Fruit fly (Drosophila melanogaster): ENCODE data around the gene CG7968.

The CG7968 gene

dm6 chr2L:13835002-13835910 lies 13.9 kb upstream of the CG7968 start, which contains the start of the genes mRpS23 and CenG1A (continued):
- TF ChIP-seq Lhr (GFP tag; optimal IDR thresholded peaks at IDR 0.05): peak; percentile 99
- peak; percentile 94 for TF ChIP-seq Kr (GFP tag; optimal IDR thresholded peaks at IDR 0.05)
- TF ChIP-seq CG3838 (GFP tag; optimal IDR thresholded peaks at IDR 0.05): peak; percentile 99
- peak; percentile 99 for TF ChIP-seq CG1603 (tag; optimal IDR thresholded peaks at IDR 0.05)
- TF ChIP-seq H2.0 (GFP tag; IDR thresholded peaks at IDR 0.05): peak; percentile 100
- peak; percentile 99 for TF ChIP-seq kah (GFP tag; optimal IDR thresholded peaks at IDR 0.05)
- TF ChIP-seq abd-A (tag; optimal IDR thresholded peaks at IDR 0.05): no peak
- TF ChIP-seq CG32767 (GFP tag; IDR thresholded peaks at IDR 0.05): peak; percentile 100
- 0 out of 2 replicates have a peak, but pooled peaks have one; percentile 33 for TF ChIP-seq ato (GFP tag; IDR thresholded peaks at IDR 0.05; ENCODE audit: partially characterized antibody)
- TF ChIP-seq eyg (GFP tag; optimal IDR thresholded peaks at IDR 0.05): peak; percentile 99
- peak; percentile 100 for TF ChIP-seq dati (GFP tag; IDR thresholded peaks at IDR 0.05)
- peak; percentile 83 for TF ChIP-seq hb (GFP tag; IDR thresholded peaks at IDR 0.05; ENCODE audit: partially characterized antibody)
- peak; percentile 98 for TF ChIP-seq D19B (GFP tag; optimal IDR thresholded peaks at IDR 0.05)
- peak; percentile 100 for TF ChIP-seq Drgx (GFP tag; IDR thresholded peaks at IDR 0.05)
- peak; percentile 99 for TF ChIP-seq NK7.1 (GFP tag; optimal IDR thresholded peaks at IDR 0.05)
- TF ChIP-seq amos (GFP tag; IDR thresholded peaks at IDR 0.05; ENCODE audit: partially characterized antibody): peak; percentile 64; the same call in 1 of the 2 replicates
- TF ChIP-seq CG18011 (GFP tag; optimal IDR thresholded peaks at IDR 0.05): peak; percentile 94
- TF ChIP-seq Chrac-16 (GFP tag; optimal IDR thresholded peaks at IDR 0.05): peak; percentile 100
- peak; percentile 99 for TF ChIP-seq cwo (GFP tag; optimal IDR thresholded peaks at IDR 0.05)
- peak; percentile 99 to 100 for TF ChIP-seq Pdp1 (GFP tag; optimal IDR thresholded peaks at IDR 0.05)
- TF ChIP-seq CG8281 (tag; optimal IDR thresholded peaks at IDR 0.05): peak; percentile 96
- peak; percentile 100 for TF ChIP-seq lab (GFP tag; optimal IDR thresholded peaks at IDR 0.05)
- TF ChIP-seq HLH3B (GFP tag; IDR thresholded peaks at IDR 0.05): peak; percentile 100
- TF ChIP-seq exex (tag; optimal IDR thresholded peaks at IDR 0.05): peak; percentile 98
- TF ChIP-seq pfk (GFP tag; optimal IDR thresholded peaks at IDR 0.05): peak; percentile 81
- peak; percentile 85 for TF ChIP-seq HLH4C (GFP tag; IDR thresholded peaks at IDR 0.05; ENCODE audit: partially characterized antibody)
- peak; percentile 99 for TF ChIP-seq tup (GFP tag; optimal IDR thresholded peaks at IDR 0.05)
- peak; percentile 97 for TF ChIP-seq ssp (GFP tag; IDR thresholded peaks at IDR 0.05)
- TF ChIP-seq knrl (GFP tag; IDR thresholded peaks at IDR 0.05; ENCODE audit: partially characterized antibody): peak; percentile 87
- TF ChIP-seq Elba2 (GFP tag; optimal IDR thresholded peaks at IDR 0.05): peak; percentile 99
- TF ChIP-seq CG10543 (GFP tag; optimal IDR thresholded peaks at IDR 0.05): peak; percentile 99
- TF ChIP-seq CG14710 (tag; optimal IDR thresholded peaks at IDR 0.05): peak; percentile 98
- peak; percentile 100 for TF ChIP-seq Mrtf (GFP tag; IDR thresholded peaks at IDR 0.05)
- peak; percentile 96 for TF ChIP-seq CG3163 (GFP tag; optimal IDR thresholded peaks at IDR 0.05)
- peak; percentile 99 for TF ChIP-seq CG4820 (GFP tag; optimal IDR thresholded peaks at IDR 0.05)
- peak; percentile 100 for TF ChIP-seq sr (GFP tag; IDR thresholded peaks at IDR 0.05)
- peak; percentile 99 for TF ChIP-seq slou (GFP tag; optimal IDR thresholded peaks at IDR 0.05)
- TF ChIP-seq corto (GFP tag; optimal IDR thresholded peaks at IDR 0.05): no peak
- peak; percentile 100 for TF ChIP-seq dysf (GFP tag; IDR thresholded peaks at IDR 0.05)
- peak; percentile 91 for TF ChIP-seq Deaf1 (tag; optimal IDR thresholded peaks at IDR 0.05)
- TF ChIP-seq trh (GFP tag; optimal IDR thresholded peaks at IDR 0.05): peak; percentile 99
- peak; percentile 100 for TF ChIP-seq fu2 (GFP tag; optimal IDR thresholded peaks at IDR 0.05)
- peak; percentile 99 for TF ChIP-seq CG10267 (tag; optimal IDR thresholded peaks at IDR 0.05)
- peak in 1 of 3 experiments; percentile 99 for TF ChIP-seq Stat92E (GFP tag; optimal IDR thresholded peaks at IDR 0.05)
- TF ChIP-seq CG12104 (GFP tag; optimal IDR thresholded peaks at IDR 0.05): peak; percentile 99
- TF ChIP-seq wdn (GFP tag; IDR thresholded peaks at IDR 0.05): peak; percentile 100
- TF ChIP-seq CG12942 (GFP tag; optimal IDR thresholded peaks at IDR 0.05): peak; percentile 100
